Fruit fly (Drosophila melanogaster): Measurements from ENCODE around the gene Dysb.
A peak's percentile ranks its signal among the peaks of the same experiment; 100 is the strongest.

Gene Dysb

dm6 chr3L:18854412-18854811 is 13.2 kb upstream of the Dysb start (continued):
- TF ChIP-seq croc (GFP tag; conservative IDR thresholded peaks at IDR 0.05) = no peak
- TF ChIP-seq ab (GFP tag; optimal IDR thresholded peaks at IDR 0.05) = no peak
- TF ChIP-seq Kr (GFP tag; optimal IDR thresholded peaks at IDR 0.05) = no peak
- no peak for TF ChIP-seq bcd (GFP tag; optimal IDR thresholded peaks at IDR 0.05)
- no peak for TF ChIP-seq Dek (tag; optimal IDR thresholded peaks at IDR 0.05)
- TF ChIP-seq HmgD (GFP tag; optimal IDR thresholded peaks at IDR 0.05) = no peak
- TF ChIP-seq CG18262 (tag; optimal IDR thresholded peaks at IDR 0.05) = no peak
- no peak for TF ChIP-seq Opbp (GFP tag; IDR thresholded peaks at IDR 0.05; ENCODE audit: partially characterized antibody)
- no peak for TF ChIP-seq CG17186 (GFP tag; optimal IDR thresholded peaks at IDR 0.05)
- no peak for TF ChIP-seq sens (GFP tag)
- TF ChIP-seq CG14860 (GFP tag; IDR thresholded peaks at IDR 0.05; ENCODE audit: partially characterized antibody) = no peak
- no peak for TF ChIP-seq Six4 (GFP tag; optimal IDR thresholded peaks at IDR 0.05)
- TF ChIP-seq CG8944 (GFP tag; optimal IDR thresholded peaks at IDR 0.05) = no peak
- peak; percentile 62 for TF ChIP-seq pros (GFP tag; optimal IDR thresholded peaks at IDR 0.05)
- peak; percentile 90 for TF ChIP-seq Nf-YB (GFP tag; optimal IDR thresholded peaks at IDR 0.05)
- TF ChIP-seq Deaf1 (tag; optimal IDR thresholded peaks at IDR 0.05) = no peak
- TF ChIP-seq bigmax (GFP tag; optimal IDR thresholded peaks at IDR 0.05) = no peak
- no peak for TF ChIP-seq CG8478 (optimal IDR thresholded peaks at IDR 0.05)
- no peak for TF ChIP-seq Blimp-1 (GFP tag; optimal IDR thresholded peaks at IDR 0.05)
- no peak for TF ChIP-seq CG8290 (GFP tag; optimal IDR thresholded peaks at IDR 0.05)
- TF ChIP-seq CG8290 (tag; optimal IDR thresholded peaks at IDR 0.05) = no peak
- TF ChIP-seq CG18476 (GFP tag; optimal IDR thresholded peaks at IDR 0.05) = peak; percentile 49
- TF ChIP-seq Mrtf (GFP tag; IDR thresholded peaks at IDR 0.05) = no peak
- TF ChIP-seq pnt (GFP tag; optimal IDR thresholded peaks at IDR 0.05) = no peak
- no peak for TF ChIP-seq fd102C (GFP tag; optimal IDR thresholded peaks at IDR 0.05)

dm6 chr3L:18860467-18860866 is 7.1 kb upstream of the Dysb start:
- TF ChIP-seq repo (GFP tag; optimal IDR thresholded peaks at IDR 0.05) (no peak), dati (GFP tag; IDR thresholded peaks at IDR 0.05) (no peak), CG10959 (GFP tag; IDR thresholded peaks at IDR 0.05) (no peak), CG1024 (GFP tag; IDR thresholded peaks at IDR 0.05) (no peak), CG34422 (GFP tag; IDR thresholded peaks at IDR 0.05) (no peak), toy (GFP tag; IDR thresholded peaks at IDR 0.05) (no peak), fd3F (GFP tag; optimal IDR thresholded peaks at IDR 0.05) (no peak), nerfin-2 (GFP tag; IDR thresholded peaks at IDR 0.05; ENCODE audit: partially characterized antibody) (no peak), Nf-YC (tag; optimal IDR thresholded peaks at IDR 0.05) (peak; percentile 92), HLH54F (GFP tag; optimal IDR thresholded peaks at IDR 0.05) (no peak), run (tag; optimal IDR thresholded peaks at IDR 0.05) (no peak), gfzf (GFP tag; optimal IDR thresholded peaks at IDR 0.05) (no peak), CG9215 (GFP tag; IDR thresholded peaks at IDR 0.05) (no peak), abd-A (tag; optimal IDR thresholded peaks at IDR 0.05) (no peak), Ets65A (GFP tag) (peak; percentile 46), Ptx1 (GFP tag; IDR thresholded peaks at IDR 0.05) (no peak), CG8281 (tag; optimal IDR thresholded peaks at IDR 0.05) (no peak), Nf-YB (GFP tag; optimal IDR thresholded peaks at IDR 0.05) (peak; percentile 73), shn (GFP tag; optimal IDR thresholded peaks at IDR 0.05) (no peak), Deaf1 (tag; optimal IDR thresholded peaks at IDR 0.05) (peak; percentile 93), ato (GFP tag; IDR thresholded peaks at IDR 0.05; ENCODE audit: partially characterized antibody) (no peak), pho (GFP tag; optimal IDR thresholded peaks at IDR 0.05) (no peak), sug (tag; optimal IDR thresholded peaks at IDR 0.05) (no peak), CG16815 (GFP tag; optimal IDR thresholded peaks at IDR 0.05) (no peak), CG10147 (GFP tag; optimal IDR thresholded peaks at IDR 0.05) (no peak), CG3726 (GFP tag; IDR thresholded peaks at IDR 0.05) (no peak), ewg (GFP tag; optimal IDR thresholded peaks at IDR 0.05) (peak; percentile 37), CG12155 (GFP tag; optimal IDR thresholded peaks at IDR 0.05) (no peak), CG14441 (GFP tag; IDR thresholded peaks at IDR 0.05) (no peak), CG7372 (GFP tag; IDR thresholded peaks at IDR 0.05) (peak; percentile 75; the same call in 1 of the 2 replicates)
